Worm (Caenorhabditis elegans): ENCODE data around the gene scyl-1.

The scyl-1 gene

DNA sequence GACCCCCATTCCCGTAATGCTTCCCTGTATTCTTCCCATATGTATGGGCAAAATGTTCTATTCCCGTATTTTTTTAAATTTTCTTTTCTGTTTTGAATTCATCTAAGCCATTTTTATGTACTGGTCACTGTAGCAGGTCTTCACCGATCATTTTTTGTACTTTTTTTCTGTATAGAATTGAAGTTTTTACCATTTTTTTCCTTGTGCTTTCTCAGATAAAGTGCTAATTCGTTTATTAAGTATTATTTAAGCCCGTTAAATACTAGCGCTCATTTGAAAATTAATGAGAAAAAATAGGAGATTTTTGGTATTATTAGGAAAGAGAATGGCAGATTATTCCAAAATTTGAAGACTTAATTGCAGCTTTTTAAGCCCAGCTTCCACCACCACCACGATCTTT is 34.8 kb downstream of the scyl-1 start:
- TF ChIP-seq lsy-2 (tag; optimal IDR thresholded peaks at IDR 0.05) (no peak), crh-2 (tag; optimal IDR thresholded peaks at IDR 0.05) (no peak), ztf-11 (tag; optimal IDR thresholded peaks at IDR 0.05) (no peak), ztf-4 (tag; optimal IDR thresholded peaks at IDR 0.05) (no peak), alr-1 (tag; optimal IDR thresholded peaks at IDR 0.05) (no peak), mbf-1 (tag; optimal IDR thresholded peaks at IDR 0.05) (no peak), unc-62 (GFP tag; optimal IDR thresholded peaks at IDR 0.05) (no peak), R02D3.7 (tag; optimal IDR thresholded peaks at IDR 0.05) (no peak), ceh-16 (tag; optimal IDR thresholded peaks at IDR 0.05) (no peak), nhr-77 (tag; optimal IDR thresholded peaks at IDR 0.05) (no peak), sem-4 (tag; optimal IDR thresholded peaks at IDR 0.05) (no peak)

- TF ChIP-seq skn-1 (tag; optimal IDR thresholded peaks at IDR 0.05) (no peak), unc-62 (GFP tag; optimal IDR thresholded peaks at IDR 0.05) (no peak), crh-2 (tag; optimal IDR thresholded peaks at IDR 0.05) (no peak), nhr-237 (tag; optimal IDR thresholded peaks at IDR 0.05) (no peak), Y55F3AM.14 (GFP tag; optimal IDR thresholded peaks at IDR 0.05) (no peak), ztf-11 (tag; optimal IDR thresholded peaks at IDR 0.05) (no peak), nhr-12 (tag; optimal IDR thresholded peaks at IDR 0.05) (no peak), mdl-1 (tag; optimal IDR thresholded peaks at IDR 0.05) (no peak), aly-2 (tag; optimal IDR thresholded peaks at IDR 0.05) (no peak), elt-3 (tag; optimal IDR thresholded peaks at IDR 0.05) (no peak), R02D3.7 (tag; optimal IDR thresholded peaks at IDR 0.05) (no peak)
Measured at ce11 chrV:13004374-13004773, 37.1 kb downstream of the scyl-1 start.

DNA sequence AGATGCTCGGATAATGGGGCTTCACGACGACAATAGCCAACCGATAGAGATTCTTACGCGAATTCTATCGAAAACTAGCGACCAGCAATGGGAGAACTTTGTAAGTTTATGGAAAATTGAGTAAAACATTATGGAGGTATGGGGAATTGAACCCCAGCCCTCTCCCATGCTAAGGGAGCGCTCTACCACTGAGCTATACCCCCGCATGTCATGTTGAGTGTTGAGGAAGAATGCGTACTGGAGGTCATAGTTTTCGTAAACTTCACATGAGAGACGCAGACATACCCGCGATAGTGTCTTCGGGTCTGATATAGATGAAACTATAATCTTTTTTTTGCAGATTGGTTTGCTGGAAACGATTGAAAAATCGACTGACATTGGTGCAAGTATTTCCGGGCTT is 38.1 kb downstream of the scyl-1 start:
- no peak for TF ChIP-seq mbf-1 (tag; optimal IDR thresholded peaks at IDR 0.05)
- no peak for TF ChIP-seq ztf-11 (tag; optimal IDR thresholded peaks at IDR 0.05)
- peak; percentile 46 for TF ChIP-seq nhr-25 (tag; optimal IDR thresholded peaks at IDR 0.05)
- peak; percentile 44 for TF ChIP-seq ceh-16 (tag; optimal IDR thresholded peaks at IDR 0.05)
- no peak for TF ChIP-seq sem-4 (tag; optimal IDR thresholded peaks at IDR 0.05)
- peak; percentile 74 for TF ChIP-seq sma-9 (GFP tag; optimal IDR thresholded peaks at IDR 0.05)
- TF ChIP-seq sma-9 (tag; optimal IDR thresholded peaks at IDR 0.05): no peak
- TF ChIP-seq aly-2 (tag; optimal IDR thresholded peaks at IDR 0.05): no peak
- peak; percentile 6 for TF ChIP-seq snpc-4 (tag; optimal IDR thresholded peaks at IDR 0.05)
- no peak for TF ChIP-seq elt-3 (tag; optimal IDR thresholded peaks at IDR 0.05)
- no peak for TF ChIP-seq mab-5 (tag; optimal IDR thresholded peaks at IDR 0.05)
- peak; percentile 71 for TF ChIP-seq sma-3 (GFP tag; optimal IDR thresholded peaks at IDR 0.05)
- TF ChIP-seq zag-1 (tag; optimal IDR thresholded peaks at IDR 0.05): peak; percentile 13
- TF ChIP-seq unc-62 (GFP tag; optimal IDR thresholded peaks at IDR 0.05): no peak
- TF ChIP-seq nhr-12 (tag; optimal IDR thresholded peaks at IDR 0.05): no peak
- TF ChIP-seq dmd-4 (tag; optimal IDR thresholded peaks at IDR 0.05): no peak
- no peak for TF ChIP-seq ztf-4 (tag; optimal IDR thresholded peaks at IDR 0.05)
- no peak for TF ChIP-seq peb-1 (tag; optimal IDR thresholded peaks at IDR 0.05)
- no peak for TF ChIP-seq nhr-23 (tag; optimal IDR thresholded peaks at IDR 0.05)
- peak; percentile 93 for TF ChIP-seq nhr-129 (tag; optimal IDR thresholded peaks at IDR 0.05)
- peak; percentile 57 for TF ChIP-seq nhr-21 (tag; optimal IDR thresholded peaks at IDR 0.05)
- TF ChIP-seq ZK546.5 (tag; optimal IDR thresholded peaks at IDR 0.05): no peak
- TF ChIP-seq lin-13 (GFP tag; optimal IDR thresholded peaks at IDR 0.05): no peak
- no peak for TF ChIP-seq lin-39 (tag; optimal IDR thresholded peaks at IDR 0.05)
- peak; percentile 70 for TF ChIP-seq F13H6.1 (tag; optimal IDR thresholded peaks at IDR 0.05)
- no peak for TF ChIP-seq ama-1 (optimal IDR thresholded peaks at IDR 0.05)
- TF ChIP-seq egl-27 (tag; optimal IDR thresholded peaks at IDR 0.05): peak; percentile 58
- TF ChIP-seq Y55F3AM.14 (GFP tag; optimal IDR thresholded peaks at IDR 0.05): peak; percentile 1
- no peak for TF ChIP-seq unc-39 (tag; optimal IDR thresholded peaks at IDR 0.05)
- no peak for TF ChIP-seq R02D3.7 (tag; optimal IDR thresholded peaks at IDR 0.05)
- TF ChIP-seq mdl-1 (tag; optimal IDR thresholded peaks at IDR 0.05): peak in 1 of 2 experiments; percentile 5
- no peak for TF ChIP-seq ztf-1 (GFP tag; conservative IDR thresholded peaks at IDR 0.05)
- TF ChIP-seq unc-55 (GFP tag; optimal IDR thresholded peaks at IDR 0.05): peak; percentile 67
- TF ChIP-seq gmeb-1 (tag; optimal IDR thresholded peaks at IDR 0.05): peak; percentile 56
- TF ChIP-seq alr-1 (tag; optimal IDR thresholded peaks at IDR 0.05): no peak
- no peak for TF ChIP-seq elt-1 (tag; optimal IDR thresholded peaks at IDR 0.05)
- TF ChIP-seq crh-2 (tag; optimal IDR thresholded peaks at IDR 0.05): peak; percentile 74
- peak; percentile 52 for TF ChIP-seq lin-11 (tag; optimal IDR thresholded peaks at IDR 0.05)
- no peak for TF ChIP-seq blmp-1 (tag; optimal IDR thresholded peaks at IDR 0.05; ENCODE audit: insufficient read depth)
- no peak for TF ChIP-seq skn-1 (tag; optimal IDR thresholded peaks at IDR 0.05)
- TF ChIP-seq lsy-2 (tag; optimal IDR thresholded peaks at IDR 0.05): peak; percentile 52 to 63
- TF ChIP-seq fos-1 (tag; optimal IDR thresholded peaks at IDR 0.05): peak; percentile 51
- no peak for TF ChIP-seq nhr-237 (tag; optimal IDR thresholded peaks at IDR 0.05)
- no peak for TF ChIP-seq nhr-6 (tag; optimal IDR thresholded peaks at IDR 0.05)
- peak; percentile 57 for TF ChIP-seq C34F6.9 (tag; optimal IDR thresholded peaks at IDR 0.05)
- no peak for TF ChIP-seq nhr-77 (tag; optimal IDR thresholded peaks at IDR 0.05)
- no peak for TF ChIP-seq nhr-11 (tag; optimal IDR thresholded peaks at IDR 0.05)
- TF ChIP-seq ceh-82 (tag; optimal IDR thresholded peaks at IDR 0.05): no peak
- TF ChIP-seq nhr-10 (tag; optimal IDR thresholded peaks at IDR 0.05): no peak

Data from whole organism, L2 larva.